Worm (Caenorhabditis elegans) whole organism, L3 larva: Measurements from ENCODE around the gene nmur-2.

Experiments used
- ZK546.5 ChIP-seq: sonication (generic microtip); optimal IDR thresholded peaks from 2 replicates; lab custom pipeline; 2017; ENCODE audit warnings: missing biosample characterization, missing genetic modification characterization
- aly-2 ChIP-seq: fragments of 150-350 bp; optimal IDR thresholded peaks from 2 replicates; lab custom pipeline; 2014; ENCODE audit warnings: missing biosample characterization, missing genetic modification characterization
- ama-1 ChIP-seq: fragments of 150-350 bp; optimal IDR thresholded peaks from 2 replicates; lab custom pipeline; 2018
- elt-1 ChIP-seq: fragments of 150-350 bp; optimal IDR thresholded peaks from 2 replicates; lab custom pipeline; 2014; ENCODE audit warnings: missing biosample characterization, missing genetic modification characterization
- lsy-12 ChIP-seq: sonication (generic microtip); optimal IDR thresholded peaks from 2 replicates; lab custom pipeline; 2016; ENCODE audit warnings: mild to moderate bottlenecking, missing genetic modification characterization, missing compliant biosample characterization
- nfya-1 ChIP-seq: sonication (generic microtip); optimal IDR thresholded peaks from 2 replicates; lab custom pipeline; 2017; ENCODE audit warnings: missing genetic modification characterization, mild to moderate bottlenecking, missing compliant biosample characterization, antibody characterized with exemption, moderate library complexity; ENCODE audit not compliant: insufficient read depth
- nhr-25 ChIP-seq: sonication (generic microtip); optimal IDR thresholded peaks from 2 replicates; lab custom pipeline; 2017; ENCODE audit warnings: missing biosample characterization, missing genetic modification characterization
- nhr-28 ChIP-seq: fragments of 150-350 bp; optimal IDR thresholded peaks from 2 replicates; lab custom pipeline; 2014; ENCODE audit warnings: missing biosample characterization, missing genetic modification characterization
- pqm-1 ChIP-seq: fragments of 150-350 bp; optimal IDR thresholded peaks from 2 replicates; lab custom pipeline; 2017; ENCODE audit warnings: missing biosample characterization, missing genetic modification characterization, inconsistent platforms
- skn-1 ChIP-seq: fragments of 150-350 bp; optimal IDR thresholded peaks from 2 replicates; lab custom pipeline; 2014; ENCODE audit warnings: missing biosample characterization, missing genetic modification characterization
- unc-62 ChIP-seq: fragments of 150-350 bp; sonication (generic microtip); optimal IDR thresholded peaks from 4 replicates; lab custom pipeline; 2014; ENCODE audit warnings: missing biosample characterization, missing genetic modification reagents, missing genetic modification characterization

DNA sequence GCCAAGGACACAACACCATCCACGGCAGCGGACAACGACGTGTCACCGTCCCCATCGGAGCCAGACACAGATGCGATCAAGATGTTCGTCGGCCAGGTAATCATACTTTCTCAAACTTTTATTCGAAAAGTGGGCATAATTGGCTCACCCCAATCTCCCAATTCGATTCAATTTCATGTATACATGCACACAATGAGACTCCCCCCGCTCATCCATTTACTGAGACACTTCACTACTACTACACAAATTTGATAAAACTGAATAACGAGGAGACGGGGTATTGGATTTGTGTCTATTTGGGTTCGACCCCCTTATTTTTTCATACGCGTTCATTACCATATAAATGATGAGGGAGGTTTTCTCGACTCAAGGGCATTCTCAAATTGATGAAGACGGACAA is 38.4 kb upstream of the nmur-2 start:
- TF ChIP-seq nfya-1 (tag; lab: Kevin White, UChicago) = no peak
- TF ChIP-seq nhr-28 = no peak
- no peak for TF ChIP-seq aly-2 (tag; lab: Kevin White, UChicago)
- TF ChIP-seq pqm-1 (tag; lab: Kevin White, UChicago) = no peak
- TF ChIP-seq skn-1 = no peak
- TF ChIP-seq lsy-12 = no peak
- TF ChIP-seq nhr-25 (tag; lab: Kevin White, UChicago) = no peak
- TF ChIP-seq ZK546.5 = no peak
- no peak for TF ChIP-seq elt-1
- no peak for TF ChIP-seq unc-62 (GFP tag; lab: Kevin White, UChicago)
- no peak for TF ChIP-seq ama-1
